Worm (Caenorhabditis elegans) whole organism, mixed stage, embryonic: Measurements from ENCODE around the gene col-147.

Experiments used
- hlh-1 ChIP-seq: fragments of 150-350 bp; optimal IDR thresholded peaks from 2 replicates; lab custom pipeline; 2014; ENCODE audit warnings: missing biosample characterization, missing genetic modification reagents, missing genetic modification characterization
- lin-32 ChIP-seq: fragments of 200-800 bp; sonication (Bioruptor generic); optimal IDR thresholded peaks from 2 replicates; lab custom pipeline; 2018; ENCODE audit warnings: mild to moderate bottlenecking, missing genetic modification characterization, missing compliant biosample characterization
- pha-4 ChIP-seq: fragments of 150-350 bp; optimal IDR thresholded peaks from 2 replicates; lab custom pipeline; 2018; ENCODE audit warnings: missing biosample characterization, missing genetic modification reagents, missing genetic modification characterization
- unc-39 ChIP-seq: fragments of 150-350 bp; optimal IDR thresholded peaks from 2 replicates; lab custom pipeline; 2014; ENCODE audit warnings: missing biosample characterization, missing genetic modification characterization

The col-147 gene

DNA sequence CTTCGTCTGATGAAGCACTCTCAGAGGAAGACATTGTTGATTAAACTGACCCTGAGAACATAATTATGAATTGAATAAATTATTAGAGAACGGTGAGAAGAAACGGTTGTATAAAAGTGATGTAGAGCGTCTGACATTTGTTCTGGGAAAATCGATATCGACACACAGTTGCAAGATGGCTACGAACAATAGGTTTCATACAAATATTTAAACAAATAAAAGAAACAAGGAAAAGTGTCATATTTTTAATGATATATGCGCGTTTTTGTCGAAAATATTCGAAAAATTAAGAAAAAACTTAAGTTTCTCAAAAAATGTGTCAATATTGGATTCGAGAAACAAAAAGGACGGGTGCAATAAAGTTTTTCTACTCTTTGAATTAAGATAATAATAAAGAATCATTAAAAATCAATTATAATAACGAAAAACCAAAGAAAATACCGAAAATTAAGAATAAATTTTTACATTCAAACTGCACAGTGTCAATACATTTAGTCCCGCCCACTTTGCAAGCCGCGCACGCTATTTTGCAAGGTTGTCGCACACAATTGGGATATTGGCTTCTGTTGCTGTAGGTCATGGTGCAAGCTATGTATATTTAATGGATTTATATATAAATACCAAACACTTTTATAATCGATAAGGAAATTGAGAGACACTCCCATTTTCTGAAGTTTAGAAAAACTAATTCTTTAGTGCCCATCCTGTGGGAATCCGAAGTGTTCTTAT, 50.4 kb downstream of the col-147 start, which contains the start of gene rtfo-1 (continued):
- peak; percentile 65 for TF ChIP-seq hlh-1 (tag; lab: Kevin White, UChicago)
- TF ChIP-seq unc-39 (tag; lab: Kevin White, UChicago), result no peak
- peak; percentile 10 for TF ChIP-seq lin-32 (GFP tag; lab: Kevin White, UChicago)
- peak; percentile 24 for TF ChIP-seq pha-4 (tag; lab: Kevin White, UChicago)
